Worm (Caenorhabditis elegans) whole organism, L1 larva: ENCODE measurements around the gene nlp-11.

ENCODE experiments used
- C16A3.4 ChIP-seq: fragments of 150-350 bp; optimal IDR thresholded peaks from 2 replicates; lab custom pipeline; 2014; ENCODE audit warnings: missing biosample characterization, missing genetic modification characterization
- Y116A8C.19 ChIP-seq: sonication (generic microtip); optimal IDR thresholded peaks from 2 replicates; lab custom pipeline; 2016; ENCODE audit warnings: missing compliant biosample characterization, missing genetic modification characterization, borderline replicate concordance
- aha-1 ChIP-seq: fragments of 150-350 bp; optimal IDR thresholded peaks from 2 replicates; lab custom pipeline; 2014; ENCODE audit warnings: missing biosample characterization, missing genetic modification characterization
- aly-2 ChIP-seq: fragments of 150-350 bp; optimal IDR thresholded peaks from 2 replicates; lab custom pipeline; 2014; ENCODE audit warnings: missing biosample characterization, missing genetic modification characterization
- blmp-1 ChIP-seq: fragments of 150-350 bp; optimal IDR thresholded peaks from 2 replicates; lab custom pipeline; 2014; ENCODE audit warnings: missing biosample characterization, missing genetic modification characterization
- ceh-8 ChIP-seq: fragments of 200-800 bp; sonication (Bioruptor generic); optimal IDR thresholded peaks from 2 replicates; lab custom pipeline; 2018; ENCODE audit warnings: mild to moderate bottlenecking, missing genetic modification characterization, moderate library complexity, missing compliant biosample characterization
- ceh-88 ChIP-seq: fragments of 200-800 bp; sonication (Bioruptor generic); IDR thresholded peaks from 2 replicates; pipeline ENCODE4 v1.3.6; 2022; ENCODE audit warnings: missing genetic modification characterization, missing compliant biosample characterization
- ceh-90 ChIP-seq: sonication (generic microtip); optimal IDR thresholded peaks from 2 replicates; lab custom pipeline; 2016; ENCODE audit warnings: missing genetic modification characterization, missing compliant biosample characterization
- dpl-1 ChIP-seq, 3 experiments: fragments of 150-350 bp in 2 of 3; sonication (generic microtip) in 1 of 3; optimal IDR thresholded peaks; 2 replicates each; lab custom pipeline; 2014 to 2017; ENCODE audit warnings: missing biosample characterization in 3 of 3, missing genetic modification characterization in 3 of 3, missing genetic modification reagents in 3 of 3
- dsc-1 ChIP-seq: sonication (generic microtip); optimal IDR thresholded peaks from 2 replicates; lab custom pipeline; 2016; ENCODE audit warnings: mild to moderate bottlenecking, missing genetic modification characterization, missing compliant biosample characterization
- efl-1 ChIP-seq, 4 experiments: fragments of 150-350 bp; optimal IDR thresholded peaks in 3 of 4; peaks in 1 of 4; 1 replicate in 1 of 4; 2 replicates in 3 of 4; lab custom pipeline; 2014; ENCODE audit warnings: missing biosample characterization in 2 of 4, missing genetic modification characterization in 2 of 4, missing genetic modification reagents in 2 of 4
- efl-3 ChIP-seq: fragments of 200-800 bp; sonication (Bioruptor generic); optimal IDR thresholded peaks from 2 replicates; lab custom pipeline; 2018; ENCODE audit warnings: mild to moderate bottlenecking, missing genetic modification characterization, missing compliant biosample characterization
- egl-13 ChIP-seq: sonication (generic microtip); optimal IDR thresholded peaks from 2 replicates; lab custom pipeline; 2016; ENCODE audit warnings: missing genotype, missing genetic modification reagents, missing genetic modification characterization, missing compliant biosample characterization
- egl-27 ChIP-seq, 2 experiments: fragments of 150-350 bp in 1 of 2; sonication (generic microtip); optimal IDR thresholded peaks; 3 replicates each; lab custom pipeline; 2017 to 2018; ENCODE audit warnings: missing biosample characterization in 2 of 2, missing genetic modification characterization in 2 of 2, missing genetic modification reagents in 2 of 2
- elt-3 ChIP-seq, 6 experiments: fragments of 150-350 bp in 1 of 6; sonication (generic microtip); optimal IDR thresholded peaks; 2 replicates each; lab custom pipeline; 2017 to 2018; ENCODE audit warnings: missing biosample characterization in 6 of 6, missing genetic modification characterization in 6 of 6, inconsistent platforms in 1 of 6
- ets-5 ChIP-seq: fragments of 200-800 bp; sonication (Bioruptor generic); IDR thresholded peaks from 2 replicates; pipeline ENCODE4 v1.3.6; 2022; ENCODE audit warnings: missing genetic modification characterization, missing compliant biosample characterization
- hlh-4 ChIP-seq: sonication (generic microtip); optimal IDR thresholded peaks from 2 replicates; lab custom pipeline; 2016; ENCODE audit warnings: mild to moderate bottlenecking, missing genetic modification characterization, missing compliant biosample characterization
- hpl-2 ChIP-seq: fragments of 150-350 bp; optimal IDR thresholded peaks from 2 replicates; lab custom pipeline; 2014; ENCODE audit warnings: missing biosample characterization, missing genetic modification reagents, missing genetic modification characterization
- lin-14 ChIP-seq: fragments of 200-800 bp; sonication (Bioruptor generic); optimal IDR thresholded peaks from 2 replicates; lab custom pipeline; 2018; ENCODE audit warnings: mild to moderate bottlenecking, missing genetic modification characterization, moderate library complexity, missing compliant biosample characterization
- lin-35 ChIP-seq, 2 experiments: fragments of 150-350 bp; optimal IDR thresholded peaks; 2 replicates each; lab custom pipeline; 2014; ENCODE audit warnings: missing biosample characterization in 2 of 2, missing genetic modification characterization in 2 of 2, missing genetic modification reagents in 2 of 2
- lin-39 ChIP-seq: fragments of 150-350 bp; optimal IDR thresholded peaks from 2 replicates; lab custom pipeline; 2014; ENCODE audit warnings: missing biosample characterization, missing genetic modification reagents, missing genetic modification characterization
- lsy-2 ChIP-seq, 2 experiments: fragments of 150-350 bp; optimal IDR thresholded peaks; 2 replicates each; lab custom pipeline; 2014; ENCODE audit warnings: missing biosample characterization in 2 of 2, missing genetic modification characterization in 2 of 2
- mef-2 ChIP-seq: fragments of 150-350 bp; optimal IDR thresholded peaks from 2 replicates; lab custom pipeline; 2014; ENCODE audit warnings: missing biosample characterization, missing genetic modification characterization
- mep-1 ChIP-seq: fragments of 150-350 bp; optimal IDR thresholded peaks from 2 replicates; lab custom pipeline; 2014; ENCODE audit warnings: missing biosample characterization, missing genetic modification characterization
- nhr-11 ChIP-seq: fragments of 150-350 bp; optimal IDR thresholded peaks from 2 replicates; lab custom pipeline; 2014; ENCODE audit warnings: missing biosample characterization, missing genetic modification characterization
- nhr-12 ChIP-seq: sonication (generic microtip); optimal IDR thresholded peaks from 2 replicates; lab custom pipeline; 2017; ENCODE audit warnings: missing biosample characterization, missing genetic modification characterization
- nhr-19 ChIP-seq: fragments of 200-800 bp; sonication (Bioruptor generic); conservative IDR thresholded peaks from 2 replicates; pipeline ENCODE4 v1.3.6; 2022; ENCODE audit warnings: missing genetic modification characterization, missing compliant biosample characterization
- nhr-20 ChIP-seq: sonication (generic microtip); optimal IDR thresholded peaks from 2 replicates; lab custom pipeline; 2016; ENCODE audit warnings: mild to moderate bottlenecking, missing genetic modification characterization, missing compliant biosample characterization
- nhr-28 ChIP-seq: fragments of 150-350 bp; optimal IDR thresholded peaks from 2 replicates; lab custom pipeline; 2014; ENCODE audit warnings: missing biosample characterization, missing genetic modification characterization
- nhr-84 ChIP-seq: sonication (generic microtip); optimal IDR thresholded peaks from 2 replicates; lab custom pipeline; 2017; ENCODE audit warnings: missing biosample characterization, missing genetic modification characterization
- nhr-85 ChIP-seq: sonication (generic microtip); peaks from one replicate; lab custom pipeline; 2016; ENCODE audit warnings: missing genetic modification characterization, inconsistent platforms, missing compliant biosample characterization
- pag-3 ChIP-seq: sonication (generic microtip); optimal IDR thresholded peaks from 2 replicates; lab custom pipeline; 2017; ENCODE audit warnings: missing genetic modification characterization, mild to moderate bottlenecking, missing compliant biosample characterization, antibody characterized with exemption, borderline replicate concordance; ENCODE audit not compliant: insufficient read depth
- skn-1 ChIP-seq: fragments of 150-350 bp; optimal IDR thresholded peaks from 2 replicates; lab custom pipeline; 2014; ENCODE audit warnings: missing biosample characterization, missing genetic modification characterization
- snpc-4 ChIP-seq: fragments of 150-350 bp; optimal IDR thresholded peaks from 2 replicates; lab custom pipeline; 2014; ENCODE audit warnings: missing biosample characterization, missing genetic modification characterization
- sptf-1 ChIP-seq: fragments of 150-350 bp; optimal IDR thresholded peaks from 2 replicates; lab custom pipeline; 2014; ENCODE audit warnings: missing biosample characterization, missing genetic modification characterization
- sup-37 ChIP-seq: fragments of 200-800 bp; sonication (Bioruptor generic); optimal IDR thresholded peaks from 2 replicates; lab custom pipeline; 2018; ENCODE audit warnings: mild to moderate bottlenecking, missing genetic modification characterization, missing compliant biosample characterization
- swsn-7 ChIP-seq: sonication (generic microtip); optimal IDR thresholded peaks from 2 replicates; lab custom pipeline; 2016; ENCODE audit warnings: missing genetic modification characterization, missing compliant biosample characterization
- tbx-2 ChIP-seq: sonication (generic microtip); optimal IDR thresholded peaks from 2 replicates; lab custom pipeline; 2016; ENCODE audit warnings: missing genetic modification characterization, missing compliant biosample characterization
- unc-130 ChIP-seq: fragments of 150-350 bp; optimal IDR thresholded peaks from 2 replicates; lab custom pipeline; 2017; ENCODE audit warnings: missing biosample characterization, missing genetic modification characterization, inconsistent platforms
- unc-30 ChIP-seq: sonication (generic microtip); optimal IDR thresholded peaks from 2 replicates; lab custom pipeline; 2017; ENCODE audit warnings: missing biosample characterization, missing genetic modification characterization
- unc-62 ChIP-seq: fragments of 150-350 bp; optimal IDR thresholded peaks from 2 replicates; lab custom pipeline; 2014; ENCODE audit warnings: missing biosample characterization, missing genetic modification reagents, missing genetic modification characterization
- vab-15 ChIP-seq: sonication (generic microtip); optimal IDR thresholded peaks from 2 replicates; lab custom pipeline; 2017; ENCODE audit warnings: missing genotype, mild to moderate bottlenecking, missing genetic modification characterization, missing compliant biosample characterization
- xbp-1 ChIP-seq: sonication (generic microtip); optimal IDR thresholded peaks from 2 replicates; lab custom pipeline; 2016; ENCODE audit warnings: missing genetic modification characterization, missing compliant biosample characterization
- zip-4 ChIP-seq: fragments of 200-800 bp; sonication (Bioruptor generic); optimal IDR thresholded peaks from 2 replicates; lab custom pipeline; 2018; ENCODE audit warnings: mild to moderate bottlenecking, missing genetic modification characterization, moderate library complexity, missing compliant biosample characterization
- ztf-11 ChIP-seq, 2 experiments: sonication (generic microtip); optimal IDR thresholded peaks; 2 replicates each; lab custom pipeline; 2016 to 2017; ENCODE audit warnings: missing genetic modification characterization in 2 of 2, missing biosample characterization in 1 of 2, missing compliant biosample characterization in 1 of 2
- ztf-4 ChIP-seq: fragments of 150-350 bp; optimal IDR thresholded peaks from 2 replicates; lab custom pipeline; 2014; ENCODE audit warnings: missing biosample characterization, missing genetic modification characterization

Gene nlp-11

DNA sequence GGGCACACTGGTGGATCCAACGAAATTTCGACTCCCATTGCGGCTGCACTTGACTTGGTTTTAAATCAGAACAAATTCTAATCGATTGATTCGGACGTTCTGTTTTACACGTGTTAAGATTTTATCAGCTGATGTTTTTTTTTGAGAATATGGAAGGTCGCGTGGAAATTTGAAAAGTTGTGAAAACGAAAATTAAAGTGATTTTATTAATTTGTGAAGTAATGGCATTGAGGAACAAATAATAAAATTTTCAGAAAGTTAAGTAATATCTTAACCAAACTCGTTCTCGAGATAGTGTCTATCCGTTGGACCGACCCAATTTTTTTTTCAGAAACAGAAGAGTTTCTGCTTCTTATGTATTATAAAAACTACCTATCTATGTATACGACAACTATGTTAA is 40.0 kb downstream of the nlp-11 start, which contains the start of gene ZK1307.4:
ZK1307.4 (minus strand) TSS at position 101 of the 400 bp plus-strand sequence.
- TF ChIP-seq ceh-8 (GFP tag; lab: Kevin White, UChicago) (no peak), ceh-88 (GFP tag; lab: Robert Waterston, UW) (no peak), ztf-11 (tag; optimal IDR thresholded peaks at IDR 0.05; lab: Kevin White, UChicago) (no peak), nhr-84 (no peak), snpc-4 (tag; lab: Kevin White, UChicago) (no peak), lin-35 (GFP tag; optimal IDR thresholded peaks at IDR 0.05; lab: Kevin White, UChicago) (no peak), ztf-4 (tag; lab: Kevin White, UChicago) (no peak), xbp-1 (tag; lab: Kevin White, UChicago) (no peak), nhr-85 (tag; lab: Kevin White, UChicago) (no peak), aly-2 (tag; lab: Kevin White, UChicago) (no peak), pag-3 (tag; lab: Kevin White, UChicago) (no peak), mef-2 (tag; lab: Kevin White, UChicago) (no peak), blmp-1 (tag; lab: Kevin White, UChicago) (no peak), hlh-4 (no peak), aha-1 (tag; lab: Kevin White, UChicago) (no peak)
- TF ChIP-seq, all 84 proteins: peak for 0

DNA sequence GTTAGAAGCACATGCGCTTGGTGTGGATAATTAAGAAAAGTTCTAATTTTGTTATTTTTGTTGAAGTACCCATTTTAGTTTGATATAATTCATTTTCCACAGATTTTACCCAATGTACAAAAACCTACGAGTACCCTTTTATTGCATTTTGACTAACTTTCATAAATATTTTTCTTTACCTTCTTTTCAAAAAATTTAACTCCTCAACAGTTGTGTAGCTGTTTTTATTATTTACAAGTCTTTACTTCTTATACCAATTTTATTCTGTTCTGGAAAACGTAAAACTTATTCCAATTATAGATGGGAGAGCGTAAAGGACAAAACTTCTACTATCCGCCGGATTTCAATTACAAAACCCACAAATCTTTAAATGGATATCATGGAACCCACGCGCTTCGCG is 42.5 kb downstream of the nlp-11 start, which contains the start of gene ZK1307.9:
ZK1307.9 (plus strand) TSS at position 301 of the 400 bp plus-strand sequence.
- no peak for TF ChIP-seq unc-62
- TF ChIP-seq lin-14 (GFP tag; lab: Kevin White, UChicago) = no peak
- no peak for TF ChIP-seq ets-5 (GFP tag; lab: Robert Waterston, UW)
- no peak for TF ChIP-seq elt-3 (tag; optimal IDR thresholded peaks at IDR 0.05; lab: Kevin White, UChicago)
- TF ChIP-seq nhr-20 (tag; lab: Kevin White, UChicago) = no peak
- no peak for TF ChIP-seq sptf-1
- no peak for TF ChIP-seq hpl-2 (GFP tag; lab: Kevin White, UChicago)
- no peak for TF ChIP-seq Y116A8C.19 (tag; lab: Kevin White, UChicago)
- no peak for TF ChIP-seq dpl-1 (GFP tag; optimal IDR thresholded peaks at IDR 0.05; lab: Kevin White, UChicago)
- no peak for TF ChIP-seq unc-30
- TF ChIP-seq tbx-2 (tag; lab: Kevin White, UChicago) = no peak
- TF ChIP-seq sup-37 (GFP tag; lab: Kevin White, UChicago) = no peak
- TF ChIP-seq nhr-12 (tag; lab: Kevin White, UChicago) = no peak
- TF ChIP-seq blmp-1 (tag; lab: Kevin White, UChicago) = no peak
- TF ChIP-seq zip-4 = no peak
- no peak for TF ChIP-seq egl-13 (tag; lab: Kevin White, UChicago)
- no peak for TF ChIP-seq C16A3.4 (tag; lab: Kevin White, UChicago)
- TF ChIP-seq lsy-2 (tag; optimal IDR thresholded peaks at IDR 0.05; lab: Kevin White, UChicago) = no peak
- no peak for TF ChIP-seq ceh-90 (tag; lab: Kevin White, UChicago)
- no peak for TF ChIP-seq vab-15 (tag; lab: Kevin White, UChicago)

DNA sequence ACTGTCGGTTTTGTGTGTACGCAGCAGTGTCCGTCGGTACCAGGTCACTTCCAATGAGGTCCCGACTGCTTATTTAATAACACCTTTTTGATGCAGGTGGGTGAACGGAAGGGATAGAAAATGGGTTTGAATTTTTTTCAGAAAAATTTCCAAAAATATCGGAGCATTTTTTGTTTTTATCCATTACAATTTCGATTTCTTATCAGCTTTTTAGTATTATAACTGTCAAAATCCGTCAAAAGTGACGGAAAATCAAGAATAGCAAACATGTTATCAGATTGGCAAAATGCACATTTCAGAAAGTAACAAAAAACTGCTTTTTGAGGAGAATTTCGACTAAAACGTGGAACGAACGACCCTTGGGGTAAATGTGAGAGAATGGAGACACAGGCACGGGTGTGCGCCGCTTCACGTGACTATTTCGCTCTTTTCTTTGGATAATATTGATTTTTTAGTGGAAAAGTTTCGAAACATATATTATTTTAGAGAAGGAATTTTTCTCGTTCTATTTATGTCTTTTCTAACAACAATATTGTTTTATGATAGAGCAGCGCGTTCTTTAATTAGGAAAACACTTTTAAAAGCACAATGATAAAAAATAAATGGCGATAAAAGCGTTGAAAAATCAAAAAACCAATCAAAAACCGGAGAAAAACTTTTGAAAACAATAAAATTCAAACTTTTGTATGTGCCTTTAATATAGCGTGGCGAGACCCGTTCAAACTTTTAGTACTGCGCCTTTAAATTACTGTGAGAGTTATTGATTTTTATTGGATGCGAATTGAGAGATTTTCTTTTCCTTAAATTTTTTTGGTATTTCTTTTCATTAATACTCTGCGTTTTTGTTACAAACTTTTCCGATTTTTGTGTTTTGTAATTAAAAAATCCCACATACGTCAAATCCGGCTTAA is 44.6 kb downstream of the nlp-11 start, which contains the start of gene sqv-8:
sqv-8 (plus strand) TSS at position 51 of the 911 bp plus-strand sequence.
- TF ChIP-seq ceh-90 (tag; lab: Kevin White, UChicago) (no peak), zip-4 (no peak), efl-1 (optimal IDR thresholded peaks at IDR 0.05; lab: Kevin White, UChicago) (peak in 1 of 2 experiments; percentile 21), efl-1 (GFP tag; optimal IDR thresholded peaks at IDR 0.05 in 1 of 2; lab: Kevin White, UChicago) (peak; percentile 7 to 70), efl-3 (GFP tag; lab: Kevin White, UChicago) (no peak), egl-27 (tag; optimal IDR thresholded peaks at IDR 0.05; lab: Kevin White, UChicago) (no peak), unc-130 (tag; lab: Kevin White, UChicago) (no peak), xbp-1 (tag; lab: Kevin White, UChicago) (peak; percentile 24), snpc-4 (tag; lab: Kevin White, UChicago) (no peak), lsy-2 (tag; optimal IDR thresholded peaks at IDR 0.05; lab: Kevin White, UChicago) (peak in 1 of 2 experiments; percentile 11), nhr-28 (tag; lab: Kevin White, UChicago) (no peak), ztf-4 (tag; lab: Kevin White, UChicago) (no peak), lin-35 (GFP tag; optimal IDR thresholded peaks at IDR 0.05; lab: Kevin White, UChicago) (peak in 1 of 2 experiments; percentile 14), mep-1 (tag; lab: Kevin White, UChicago) (peak; percentile 7), nhr-85 (tag; lab: Kevin White, UChicago) (peak; percentile 65), nhr-11 (tag; lab: Kevin White, UChicago) (no peak), aly-2 (tag; lab: Kevin White, UChicago) (no peak), lin-39 (tag; lab: Kevin White, UChicago) (no peak), nhr-19 (GFP tag; lab: Robert Waterston, UW) (no peak), skn-1 (tag; lab: Kevin White, UChicago) (peak; percentile 33), unc-30 (no peak), dsc-1 (tag; lab: Kevin White, UChicago) (no peak), lin-14 (GFP tag; lab: Kevin White, UChicago) (peak; percentile 62), swsn-7 (no peak)
